Fruit fly (Drosophila melanogaster): ENCODE measurements around the gene CG14253.

dm6 chr3R:26968823-26969638 is 9.3 kb upstream of the CG14253 start:
- TF ChIP-seq D1 (tag; optimal IDR thresholded peaks at IDR 0.05): no peak
- no peak for TF ChIP-seq CG32121 (GFP tag; IDR thresholded peaks at IDR 0.05)
- TF ChIP-seq CG4496 (GFP tag; IDR thresholded peaks at IDR 0.05): 0 out of 3 replicates have a peak, but pooled peaks have one; percentile 40
- TF ChIP-seq Snoo (tag; optimal IDR thresholded peaks at IDR 0.05): no peak
- TF ChIP-seq rn (GFP tag; IDR thresholded peaks at IDR 0.05): no peak
- TF ChIP-seq EcR (GFP tag; optimal IDR thresholded peaks at IDR 0.05): peak; percentile 92
- TF ChIP-seq Pif1A (GFP tag; optimal IDR thresholded peaks at IDR 0.05): no peak
- no peak for TF ChIP-seq CG14655 (GFP tag; optimal IDR thresholded peaks at IDR 0.05)
- no peak for TF ChIP-seq CG8301 (tag; optimal IDR thresholded peaks at IDR 0.05)
- TF ChIP-seq CG15710 (tag; optimal IDR thresholded peaks at IDR 0.05): peak; percentile 38
- no peak for TF ChIP-seq CG17806 (tag; optimal IDR thresholded peaks at IDR 0.05)
- no peak for TF ChIP-seq CG8159 (tag; optimal IDR thresholded peaks at IDR 0.05)
- no peak for TF ChIP-seq Pif1B (GFP tag; optimal IDR thresholded peaks at IDR 0.05)
